Fruit fly (Drosophila melanogaster) Kc167 (cell line): ENCODE measurements around the gene Trissin.

Experiments used
- Myc ChIP-seq: fragments of >200 bp; optimal IDR thresholded peaks from 2 replicates; lab custom pipeline; 2017; ENCODE audit warnings: missing external identifiers
- Sin3A ChIP-seq: fragments of >200 bp; optimal IDR thresholded peaks from 2 replicates; lab custom pipeline; 2018; ENCODE audit warnings: missing external identifiers
- h ChIP-seq: fragments of >200 bp; optimal IDR thresholded peaks from 3 replicates; lab custom pipeline; 2018; ENCODE audit warnings: missing external identifiers
- insv ChIP-seq: fragments of >200 bp; optimal IDR thresholded peaks from 3 replicates; lab custom pipeline; 2018; ENCODE audit warnings: missing external identifiers
- psq ChIP-seq: fragments of >200 bp; optimal IDR thresholded peaks from 2 replicates; lab custom pipeline; 2017; ENCODE audit warnings: missing external identifiers
- ttk ChIP-seq: sonication (Bioruptor generic); optimal IDR thresholded peaks from 2 replicates; lab custom pipeline; 2017; ENCODE audit warnings: missing external identifiers

The Trissin gene

dm6 chr3R:15475973-15476692, 9.1 kb downstream of the Trissin start, which contains the start of gene AdamTS-A:
TSS of gene AdamTS-A (minus strand) at chr3R:15476193.
- TF ChIP-seq insv (lab: Kevin White, UChicago) (no peak), h (lab: Kevin White, UChicago) (no peak), Sin3A (lab: Kevin White, UChicago) (no peak), Myc (lab: Kevin White, UChicago) (no peak)

- TF ChIP-seq h (lab: Kevin White, UChicago) (no peak), ttk (lab: Kevin White, UChicago) (no peak), Sin3A (lab: Kevin White, UChicago) (no peak), Myc (lab: Kevin White, UChicago) (no peak), psq (no peak), insv (lab: Kevin White, UChicago) (no peak)
These were observed 10.4 kb downstream of the Trissin start for dm6 chr3R:15474820-15475219.

dm6 chr3R:15473360-15473938, 11.7 kb downstream of the Trissin start:
- no peak for TF ChIP-seq h (lab: Kevin White, UChicago)
- no peak for TF ChIP-seq insv (lab: Kevin White, UChicago)
- TF ChIP-seq ttk (lab: Kevin White, UChicago) = no peak

- TF ChIP-seq psq (no peak), ttk (lab: Kevin White, UChicago) (no peak), Myc (lab: Kevin White, UChicago) (no peak), h (lab: Kevin White, UChicago) (no peak), Sin3A (lab: Kevin White, UChicago) (no peak), insv (lab: Kevin White, UChicago) (no peak)
These were observed 12.4 kb downstream of the Trissin start for dm6 chr3R:15472753-15473212.

dm6 chr3R:15471742-15472141, 13.5 kb downstream of the Trissin start:
- TF ChIP-seq psq = no peak
- TF ChIP-seq ttk (lab: Kevin White, UChicago) = no peak
- no peak for TF ChIP-seq Sin3A (lab: Kevin White, UChicago)

dm6 chr3R:15467991-15468764, 17.0 kb downstream of the Trissin start:
- TF ChIP-seq insv (lab: Kevin White, UChicago) (no peak), Sin3A (lab: Kevin White, UChicago) (no peak), h (lab: Kevin White, UChicago) (no peak), psq (no peak), ttk (lab: Kevin White, UChicago) (no peak), Myc (lab: Kevin White, UChicago) (no peak)

- TF ChIP-seq psq (no peak), insv (lab: Kevin White, UChicago) (no peak), ttk (lab: Kevin White, UChicago) (no peak), Myc (lab: Kevin White, UChicago) (no peak)
These were observed 22.0 kb downstream of the Trissin start for dm6 chr3R:15463172-15463571.

- TF ChIP-seq Sin3A (lab: Kevin White, UChicago) = no peak
- no peak for TF ChIP-seq psq
- no peak for TF ChIP-seq Myc (lab: Kevin White, UChicago)
- no peak for TF ChIP-seq ttk (lab: Kevin White, UChicago)
- TF ChIP-seq h (lab: Kevin White, UChicago) = no peak
- TF ChIP-seq insv (lab: Kevin White, UChicago) = no peak
These were observed 26.9 kb downstream of the Trissin start for dm6 chr3R:15458186-15458715.

- TF ChIP-seq Myc (lab: Kevin White, UChicago) (no peak), h (lab: Kevin White, UChicago) (no peak), insv (lab: Kevin White, UChicago) (no peak), ttk (lab: Kevin White, UChicago) (no peak), Sin3A (lab: Kevin White, UChicago) (no peak), psq (no peak)
These were observed 27.7 kb downstream of the Trissin start for dm6 chr3R:15457386-15458011.

dm6 chr3R:15451344-15452107, 33.7 kb downstream of the Trissin start:
- no peak for TF ChIP-seq Sin3A (lab: Kevin White, UChicago)
- TF ChIP-seq Myc (lab: Kevin White, UChicago) = no peak
- no peak for TF ChIP-seq ttk (lab: Kevin White, UChicago)
- no peak for TF ChIP-seq psq
- TF ChIP-seq h (lab: Kevin White, UChicago) = no peak
- TF ChIP-seq insv (lab: Kevin White, UChicago) = no peak
